Worm (Caenorhabditis elegans) whole organism, L4/young adult: ENCODE results near the gene pqn-37.

Source experiments
- W03F9.2 ChIP-seq: fragments of 150-350 bp; optimal IDR thresholded peaks from 2 replicates; lab custom pipeline; 2014; ENCODE audit warnings: missing biosample characterization, missing genetic modification characterization
- dao-5 ChIP-seq: sonication (generic microtip); optimal IDR thresholded peaks from 2 replicates; lab custom pipeline; 2016; ENCODE audit warnings: missing genotype, missing genetic modification characterization, moderate library complexity, missing compliant biosample characterization
- him-1 ChIP-seq: sonication (generic microtip); optimal IDR thresholded peaks from 2 replicates; lab custom pipeline; 2016; ENCODE audit warnings: missing genotype, missing genetic modification reagents, missing genetic modification characterization, missing compliant biosample characterization

- TF ChIP-seq him-1 (tag; lab: Kevin White, UChicago) (no peak), W03F9.2 (tag; lab: Kevin White, UChicago) (no peak), dao-5 (no peak)
Measured at ce11 chrX:3297812-3298211, 47.5 kb upstream of the pqn-37 start.
